Worm (Caenorhabditis elegans): Measurements from ENCODE around the gene Y11D7A.8.

DNA sequence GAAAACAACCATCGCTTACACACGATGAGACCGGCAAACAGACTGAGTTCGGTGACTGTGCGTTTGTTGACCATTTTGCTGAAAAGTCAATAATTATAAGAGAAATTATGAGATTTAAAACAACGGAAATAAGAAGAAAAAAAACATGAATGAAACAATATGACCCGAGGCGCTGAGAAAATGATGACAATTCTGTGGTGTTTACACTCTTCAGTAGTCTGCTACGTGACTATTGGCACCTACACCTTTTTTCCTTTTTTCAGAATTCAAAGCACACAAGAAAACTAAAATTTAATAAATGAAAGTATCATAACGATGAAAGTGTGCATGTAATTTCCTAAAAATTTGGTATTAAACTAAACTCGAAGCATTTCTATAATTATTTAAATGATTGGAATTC, 8.5 kb downstream of the Y11D7A.8 start, which contains the start of gene Y11D7A.10:
- TF ChIP-seq unc-62 (GFP tag; optimal IDR thresholded peaks at IDR 0.05) (no peak), nhr-23 (tag; optimal IDR thresholded peaks at IDR 0.05) (no peak), skn-1 (tag; optimal IDR thresholded peaks at IDR 0.05) (peak; percentile 80), lsy-2 (tag; optimal IDR thresholded peaks at IDR 0.05) (no peak), nhr-77 (tag; optimal IDR thresholded peaks at IDR 0.05) (no peak), mab-5 (tag; optimal IDR thresholded peaks at IDR 0.05) (no peak), ztf-11 (tag; optimal IDR thresholded peaks at IDR 0.05) (no peak), ama-1 (optimal IDR thresholded peaks at IDR 0.05) (no peak)
